Worm (Caenorhabditis elegans) whole organism, mixed stage, embryonic: ENCODE results near the gene ttr-40.

Experiments used
- M03D4.4 ChIP-seq: sonication (generic microtip); optimal IDR thresholded peaks from 2 replicates; lab custom pipeline; 2017; ENCODE audit warnings: mild to moderate bottlenecking, missing genetic modification characterization, missing compliant biosample characterization
- bed-3 ChIP-seq: fragments of 200-800 bp; sonication (Bioruptor generic); optimal IDR thresholded peaks from 3 replicates; lab custom pipeline; 2018; ENCODE audit warnings: mild to moderate bottlenecking, missing genetic modification characterization, moderate library complexity, missing compliant biosample characterization
- blmp-1 ChIP-seq: fragments of 150-350 bp; optimal IDR thresholded peaks from 2 replicates; lab custom pipeline; 2014; ENCODE audit warnings: missing biosample characterization, missing genetic modification characterization
- ceh-39 ChIP-seq: fragments of 150-350 bp; optimal IDR thresholded peaks from 2 replicates; lab custom pipeline; 2014; ENCODE audit warnings: missing biosample characterization, missing genetic modification characterization
- ceh-43 ChIP-seq: fragments of 200-800 bp; sonication (Bioruptor generic); optimal IDR thresholded peaks from 2 replicates; lab custom pipeline; 2018; ENCODE audit warnings: mild to moderate bottlenecking, missing genetic modification characterization, moderate library complexity, missing compliant biosample characterization
- ceh-83 ChIP-seq: fragments of 200-800 bp; sonication (Bioruptor generic); optimal IDR thresholded peaks from 2 replicates; lab custom pipeline; 2018; ENCODE audit warnings: mild to moderate bottlenecking, missing genetic modification characterization, missing compliant biosample characterization
- ces-1 ChIP-seq: fragments of 150-350 bp; optimal IDR thresholded peaks from 2 replicates; lab custom pipeline; 2014; ENCODE audit warnings: missing biosample characterization, missing genetic modification reagents, missing genetic modification characterization
- cnd-1 ChIP-seq: fragments of 200-800 bp; sonication (Bioruptor generic); optimal IDR thresholded peaks from 2 replicates; lab custom pipeline; 2018; ENCODE audit warnings: mild to moderate bottlenecking, missing genetic modification characterization, missing compliant biosample characterization
- drap-1 ChIP-seq: fragments of 200-800 bp; sonication (Bioruptor generic); optimal IDR thresholded peaks from 3 replicates; lab custom pipeline; 2018; ENCODE audit warnings: mild to moderate bottlenecking, missing genetic modification characterization, missing compliant biosample characterization
- elt-1 ChIP-seq: sonication (generic microtip); optimal IDR thresholded peaks from 2 replicates; lab custom pipeline; 2017; ENCODE audit warnings: missing genetic modification characterization, mild to moderate bottlenecking, missing compliant biosample characterization, antibody characterized with exemption, moderate library complexity, borderline replicate concordance; ENCODE audit not compliant: insufficient read depth
- elt-3 ChIP-seq: fragments of 150-350 bp; optimal IDR thresholded peaks from 2 replicates; lab custom pipeline; 2014; ENCODE audit warnings: missing biosample characterization, missing genetic modification characterization
- flh-1 ChIP-seq: fragments of 200-800 bp; sonication (Bioruptor generic); optimal IDR thresholded peaks from 2 replicates; lab custom pipeline; 2018; ENCODE audit warnings: mild to moderate bottlenecking, missing genetic modification characterization, moderate library complexity, missing compliant biosample characterization
- ham-2 ChIP-seq: fragments of 200-800 bp; sonication (Bioruptor generic); optimal IDR thresholded peaks from 2 replicates; lab custom pipeline; 2018; ENCODE audit warnings: mild to moderate bottlenecking, missing genetic modification characterization, missing compliant biosample characterization
- hlh-1 ChIP-seq: fragments of 150-350 bp; optimal IDR thresholded peaks from 2 replicates; lab custom pipeline; 2014; ENCODE audit warnings: missing biosample characterization, missing genetic modification reagents, missing genetic modification characterization
- lin-13 ChIP-seq: fragments of 150-350 bp; optimal IDR thresholded peaks from 2 replicates; lab custom pipeline; 2014; ENCODE audit warnings: missing biosample characterization, missing genetic modification characterization
- lsy-2 ChIP-seq: fragments of 150-350 bp; optimal IDR thresholded peaks from 2 replicates; lab custom pipeline; 2014; ENCODE audit warnings: missing biosample characterization, missing genetic modification characterization
- mab-5 ChIP-seq: fragments of 150-350 bp; optimal IDR thresholded peaks from 2 replicates; lab custom pipeline; 2014; ENCODE audit warnings: missing biosample characterization, missing genetic modification characterization
- nhr-12 ChIP-seq: fragments of 150-350 bp; optimal IDR thresholded peaks from 2 replicates; lab custom pipeline; 2014; ENCODE audit warnings: missing biosample characterization, missing genetic modification characterization
- nhr-2 ChIP-seq: fragments of 150-350 bp; optimal IDR thresholded peaks from 2 replicates; lab custom pipeline; 2014; ENCODE audit warnings: missing biosample characterization, missing genetic modification characterization
- nhr-76 ChIP-seq: sonication (generic microtip); optimal IDR thresholded peaks from 2 replicates; lab custom pipeline; 2017; ENCODE audit warnings: missing biosample characterization, missing genetic modification characterization
- pha-4 ChIP-seq: fragments of 150-350 bp; optimal IDR thresholded peaks from 2 replicates; lab custom pipeline; 2018; ENCODE audit warnings: missing biosample characterization, missing genetic modification reagents, missing genetic modification characterization
- sem-2 ChIP-seq: fragments of 200-800 bp; sonication (Bioruptor generic); optimal IDR thresholded peaks from 2 replicates; lab custom pipeline; 2018; ENCODE audit warnings: mild to moderate bottlenecking, missing genetic modification characterization, missing compliant biosample characterization
- snpc-4 ChIP-seq: fragments of 150-350 bp; optimal IDR thresholded peaks from 2 replicates; lab custom pipeline; 2014; ENCODE audit warnings: missing biosample characterization, missing genetic modification characterization
- sptf-1 ChIP-seq: sonication (generic microtip); optimal IDR thresholded peaks from 2 replicates; lab custom pipeline; 2017; ENCODE audit warnings: mild to moderate bottlenecking, missing genetic modification characterization, moderate library complexity, missing compliant biosample characterization
- tbx-8 ChIP-seq: fragments of 200-800 bp; sonication (Bioruptor generic); optimal IDR thresholded peaks from 2 replicates; lab custom pipeline; 2018; ENCODE audit warnings: mild to moderate bottlenecking, missing genetic modification characterization, moderate library complexity, missing compliant biosample characterization
- unc-120 ChIP-seq: sonication (generic microtip); optimal IDR thresholded peaks from 2 replicates; lab custom pipeline; 2017; ENCODE audit warnings: missing genetic modification characterization, missing compliant biosample characterization; ENCODE audit not compliant: poor library complexity, severe bottlenecking
- unc-39 ChIP-seq: fragments of 150-350 bp; optimal IDR thresholded peaks from 2 replicates; lab custom pipeline; 2014; ENCODE audit warnings: missing biosample characterization, missing genetic modification characterization
- unc-62 ChIP-seq: fragments of 150-350 bp; optimal IDR thresholded peaks from 2 replicates; lab custom pipeline; 2014; ENCODE audit warnings: missing biosample characterization, missing genetic modification reagents, missing genetic modification characterization
- zip-8 ChIP-seq: fragments of 150-350 bp; optimal IDR thresholded peaks from 2 replicates; lab custom pipeline; 2014; ENCODE audit warnings: missing biosample characterization, missing genetic modification characterization
- ztf-11 ChIP-seq: fragments of 150-350 bp; optimal IDR thresholded peaks from 2 replicates; lab custom pipeline; 2014; ENCODE audit warnings: missing biosample characterization, missing genetic modification characterization

The ttr-40 gene

DNA sequence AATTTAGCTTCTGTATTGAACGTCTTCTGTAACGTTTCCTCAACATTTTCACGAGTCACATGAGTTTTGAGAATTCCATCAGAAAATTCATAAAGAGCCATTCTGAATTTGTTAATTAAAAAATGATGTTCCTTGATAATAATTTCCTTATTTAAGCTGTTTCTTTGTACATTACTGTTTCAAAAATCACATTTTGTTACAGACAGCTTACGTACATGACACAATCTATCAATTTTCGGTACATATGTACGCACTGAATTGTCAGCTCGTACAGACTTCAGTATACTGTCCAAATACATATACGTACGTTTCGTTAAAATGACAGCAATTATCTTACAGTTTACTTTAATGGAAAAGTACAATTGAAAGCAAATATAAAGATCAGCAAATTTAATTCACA, 21.1 kb upstream of the ttr-40 start, which contains the start of gene E02C12.19:
E02C12.19 (minus strand) TSS at position 101 of the 400 bp plus-strand sequence.
- no peak for TF ChIP-seq ceh-83 (GFP tag; lab: Kevin White, UChicago)
- TF ChIP-seq, all 35 proteins: peak for 0

DNA sequence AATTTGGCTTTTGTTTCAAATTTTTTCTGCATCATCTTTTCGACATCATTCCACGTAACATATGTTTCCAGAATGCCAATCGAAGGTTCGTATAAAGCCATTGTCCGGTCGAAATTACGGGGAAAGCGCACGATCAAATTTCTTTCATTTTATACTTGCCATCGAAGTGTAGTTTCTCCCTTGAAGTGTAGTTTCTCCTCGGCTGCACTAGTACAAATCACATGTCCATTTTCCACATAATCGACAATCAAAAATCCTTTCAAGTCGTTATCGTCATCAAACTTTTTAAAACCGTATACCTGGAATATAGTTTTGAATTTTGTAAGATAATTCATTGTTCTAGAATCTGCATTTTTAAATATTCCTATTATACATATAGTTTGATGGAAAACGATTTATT, 20.1 kb upstream of the ttr-40 start, which contains the start of gene E02C12.9:
E02C12.9 (minus strand) TSS at position 101 of the 400 bp plus-strand sequence.
- TF ChIP-seq zip-8 (tag; lab: Kevin White, UChicago) (no peak), nhr-2 (no peak), sem-2 (no peak), flh-1 (GFP tag; lab: Kevin White, UChicago) (no peak), nhr-12 (tag; lab: Kevin White, UChicago) (no peak), blmp-1 (tag; lab: Kevin White, UChicago) (no peak), ceh-83 (GFP tag; lab: Kevin White, UChicago) (no peak), drap-1 (GFP tag; lab: Kevin White, UChicago) (no peak), unc-62 (GFP tag; lab: Kevin White, UChicago) (no peak), ceh-43 (no peak), tbx-8 (GFP tag; lab: Kevin White, UChicago) (no peak), cnd-1 (tag; lab: Kevin White, UChicago) (no peak)

DNA sequence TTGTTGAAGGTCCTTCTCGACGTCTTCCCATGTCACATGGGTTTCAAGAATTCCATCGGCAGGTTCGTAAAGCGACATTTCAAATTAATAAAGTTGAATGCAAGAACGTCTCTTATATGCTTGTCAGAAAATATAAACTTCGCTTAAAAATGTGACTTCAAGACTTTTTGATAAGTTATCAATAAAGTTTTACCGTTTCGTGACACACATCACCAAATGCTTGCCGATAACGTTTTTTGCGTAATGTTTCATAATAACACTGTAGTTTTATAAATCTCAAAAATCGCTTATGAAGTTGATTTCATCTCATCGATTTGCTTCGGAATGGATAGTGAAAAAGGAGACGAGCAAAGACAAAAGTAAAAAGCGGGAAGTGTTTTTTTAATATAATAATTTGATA, 18.2 kb upstream of the ttr-40 start, which contains the start of gene E02C12.8:
E02C12.8 (minus strand) TSS at position 141 of the 400 bp plus-strand sequence.
- TF ChIP-seq hlh-1 (tag; lab: Kevin White, UChicago), result no peak
- TF ChIP-seq tbx-8 (GFP tag; lab: Kevin White, UChicago), result no peak
- TF ChIP-seq ham-2 (GFP tag; lab: Kevin White, UChicago), result no peak
- TF ChIP-seq unc-39 (tag; lab: Kevin White, UChicago), result no peak
- TF ChIP-seq cnd-1 (tag; lab: Kevin White, UChicago), result no peak
- TF ChIP-seq nhr-12 (tag; lab: Kevin White, UChicago), result no peak
- no peak for TF ChIP-seq blmp-1 (tag; lab: Kevin White, UChicago)
- no peak for TF ChIP-seq drap-1 (GFP tag; lab: Kevin White, UChicago)
- TF ChIP-seq unc-120 (tag; lab: Kevin White, UChicago), result no peak
- no peak for TF ChIP-seq ces-1 (GFP tag; lab: Kevin White, UChicago)
- TF ChIP-seq zip-8 (tag; lab: Kevin White, UChicago), result no peak
- TF ChIP-seq M03D4.4 (tag; lab: Kevin White, UChicago), result no peak
- TF ChIP-seq pha-4 (tag; lab: Kevin White, UChicago), result no peak

DNA sequence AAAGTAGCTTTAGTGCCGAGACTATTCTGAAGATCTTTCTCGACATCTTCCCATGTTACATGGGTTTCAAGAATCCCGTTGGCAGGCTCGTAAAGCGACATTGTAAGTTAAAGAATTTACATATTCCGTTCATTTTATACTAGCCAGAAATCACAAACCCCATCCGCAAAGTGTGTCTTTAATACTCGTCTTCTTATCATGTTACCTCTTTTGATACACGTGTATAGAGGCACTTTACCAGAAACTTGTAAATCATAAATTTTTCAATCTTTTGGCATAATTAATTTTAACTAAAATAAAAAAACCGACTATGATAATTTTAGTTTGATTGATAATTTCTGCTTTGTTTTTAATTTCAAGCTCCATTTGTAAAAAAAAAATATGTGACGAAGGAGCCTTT, 15.7 kb upstream of the ttr-40 start, which contains the start of gene E02C12.6:
E02C12.6 (minus strand) TSS at position 101 of the 400 bp plus-strand sequence.
- TF ChIP-seq cnd-1 (tag; lab: Kevin White, UChicago) (no peak), unc-62 (GFP tag; lab: Kevin White, UChicago) (no peak), mab-5 (tag; lab: Kevin White, UChicago) (no peak), nhr-76 (tag; lab: Kevin White, UChicago) (no peak), lsy-2 (tag; lab: Kevin White, UChicago) (no peak), snpc-4 (tag; lab: Kevin White, UChicago) (no peak), pha-4 (tag; lab: Kevin White, UChicago) (no peak), ceh-43 (no peak), bed-3 (no peak), ham-2 (GFP tag; lab: Kevin White, UChicago) (no peak)

DNA sequence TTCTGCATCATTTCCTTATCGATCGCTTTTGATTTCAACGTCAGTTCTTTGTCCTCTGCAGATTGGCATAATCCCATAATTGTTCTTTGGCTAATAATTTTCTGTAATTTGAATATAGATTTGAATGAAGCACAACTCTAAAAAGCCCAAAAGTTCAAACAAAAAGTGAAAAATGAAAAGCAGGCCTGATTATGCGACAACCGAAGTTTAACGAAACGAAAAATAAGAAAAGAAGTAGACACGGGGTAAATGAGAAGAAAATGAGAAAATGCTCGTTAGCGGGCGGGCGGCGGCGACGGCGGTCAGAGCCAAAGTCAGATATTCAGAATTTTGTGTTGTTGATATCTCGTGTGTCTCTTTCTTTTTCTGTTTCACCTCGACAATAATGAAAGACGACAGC, 4.4 kb upstream of the ttr-40 start, which contains the start of gene gpa-3:
gpa-3 (minus strand) TSS at position 101 of the 400 bp plus-strand sequence.
- TF ChIP-seq ceh-39 (no peak), M03D4.4 (tag; lab: Kevin White, UChicago) (no peak), sptf-1 (no peak), elt-1 (tag; lab: Kevin White, UChicago) (no peak), ztf-11 (tag; lab: Kevin White, UChicago) (no peak), sem-2 (no peak), ces-1 (GFP tag; lab: Kevin White, UChicago) (no peak), blmp-1 (tag; lab: Kevin White, UChicago) (no peak), ham-2 (GFP tag; lab: Kevin White, UChicago) (no peak), elt-3 (tag; lab: Kevin White, UChicago) (no peak), lin-13 (tag; lab: Kevin White, UChicago) (no peak), mab-5 (tag; lab: Kevin White, UChicago) (no peak), tbx-8 (GFP tag; lab: Kevin White, UChicago) (no peak), unc-120 (tag; lab: Kevin White, UChicago) (no peak), ceh-83 (GFP tag; lab: Kevin White, UChicago) (no peak)
